Worm (Caenorhabditis elegans): ENCODE data around the gene srj-27.

ce11 chrV:15156504-15156903 lies 29.2 kb upstream of the srj-27 start:
- TF ChIP-seq snpc-4 (tag; optimal IDR thresholded peaks at IDR 0.05) (no peak), ces-1 (GFP tag; optimal IDR thresholded peaks at IDR 0.05) (no peak), ztf-11 (tag; optimal IDR thresholded peaks at IDR 0.05) (no peak)

Measured in whole organism, mixed stage, embryonic.